Fruit fly (Drosophila melanogaster) whole organism, embryonic: ENCODE measurements around the gene CG42399.

Experiments
- Adf1 ChIP-seq: fragments of 200-800 bp; sonication (Bioruptor generic); IDR thresholded peaks from 2 replicates; pipeline ENCODE4 v1.3.6; 2022; ENCODE audit warnings: missing biosample characterization, missing genetic modification characterization
- B-H2 ChIP-seq: fragments of 200-800 bp; sonication (Bioruptor generic); optimal IDR thresholded peaks from 2 replicates; lab custom pipeline; 2018; ENCODE audit warnings: missing biosample characterization, mild to moderate bottlenecking, missing genetic modification characterization
- CG10462 ChIP-seq: fragments of 200-800 bp; sonication (Bioruptor generic); optimal IDR thresholded peaks from 2 replicates; lab custom pipeline; 2016; ENCODE audit warnings: missing biosample characterization, missing genetic modification characterization
- CG10543 ChIP-seq: fragments of 200-800 bp; sonication (Bioruptor generic); optimal IDR thresholded peaks from 3 replicates; lab custom pipeline; 2017; ENCODE audit warnings: missing biosample characterization, mild to moderate bottlenecking, missing genetic modification characterization, moderate library complexity
- CG11085 ChIP-seq: fragments of 200-800 bp; sonication (Bioruptor generic); IDR thresholded peaks from 2 replicates; pipeline ENCODE4 v1.3.6; 2022; ENCODE audit warnings: missing biosample characterization, missing genetic modification characterization
- CG11398 ChIP-seq: fragments of 200-800 bp; sonication (Bioruptor generic); optimal IDR thresholded peaks from 2 replicates; lab custom pipeline; 2016; ENCODE audit warnings: missing biosample characterization, missing genetic modification characterization
- CG12391 ChIP-seq: fragments of 200-800 bp; sonication (Bioruptor generic); optimal IDR thresholded peaks from 3 replicates; lab custom pipeline; 2018; ENCODE audit warnings: missing biosample characterization, mild to moderate bottlenecking, missing genetic modification characterization, moderate library complexity
- CG13894 ChIP-seq: fragments of 200-800 bp; sonication (Bioruptor generic); optimal IDR thresholded peaks from 3 replicates; lab custom pipeline; 2018; ENCODE audit warnings: missing biosample characterization, mild to moderate bottlenecking, missing genetic modification characterization, moderate library complexity
- CG15269 ChIP-seq: fragments of 200-800 bp; sonication (Bioruptor generic); optimal IDR thresholded peaks from 2 replicates; lab custom pipeline; 2018; ENCODE audit warnings: missing biosample characterization, mild to moderate bottlenecking, missing genetic modification characterization, moderate library complexity
- CG1529 ChIP-seq: fragments of 200-800 bp; sonication (Bioruptor generic); optimal IDR thresholded peaks from 3 replicates; lab custom pipeline; 2018; ENCODE audit warnings: missing biosample characterization, missing genetic modification characterization
- CG15479 ChIP-seq: fragments of 200-800 bp; sonication (Bioruptor generic); optimal IDR thresholded peaks from 3 replicates; lab custom pipeline; 2019; ENCODE audit warnings: missing biosample characterization, mild to moderate bottlenecking, missing genetic modification characterization, moderate library complexity
- CG18599 ChIP-seq: fragments of 200-800 bp; sonication (Bioruptor generic); optimal IDR thresholded peaks from 3 replicates; lab custom pipeline; 2017; ENCODE audit warnings: missing biosample characterization, missing genetic modification characterization, mild to moderate bottlenecking, moderate library complexity, missing genetic modification reagents
- CG2129 ChIP-seq: fragments of 200-800 bp; sonication (Bioruptor generic); IDR thresholded peaks from 2 replicates; pipeline ENCODE4 v1.3.6; 2022; ENCODE audit warnings: missing biosample characterization, missing genetic modification characterization; ENCODE audit not compliant: partially characterized antibody
- CG3281 ChIP-seq: fragments of 200-800 bp; sonication (Bioruptor generic); optimal IDR thresholded peaks from 3 replicates; lab custom pipeline; 2017; ENCODE audit warnings: missing biosample characterization, mild to moderate bottlenecking, missing genetic modification characterization
- CG6683 ChIP-seq: fragments of 200-800 bp; sonication (Bioruptor generic); optimal IDR thresholded peaks from 2 replicates; lab custom pipeline; 2017; ENCODE audit warnings: missing biosample characterization, mild to moderate bottlenecking, missing genetic modification characterization, missing genetic modification reagents
- CG7556 ChIP-seq: fragments of 200-800 bp; sonication (Bioruptor generic); optimal IDR thresholded peaks from 2 replicates; lab custom pipeline; 2017; ENCODE audit warnings: missing biosample characterization, mild to moderate bottlenecking, missing genetic modification characterization
- CG8290 ChIP-seq, 3 experiments: fragments of 200-800 bp; sonication (Bioruptor generic); optimal IDR thresholded peaks; 2 replicates each; lab custom pipeline; 2016 to 2019; ENCODE audit warnings: missing biosample characterization in 3 of 3, missing genetic modification characterization in 3 of 3, mild to moderate bottlenecking in 2 of 3, moderate library complexity in 1 of 3
- CG8478 ChIP-seq: fragments of >200 bp; optimal IDR thresholded peaks from 2 replicates; lab custom pipeline; 2018
- CG9609 ChIP-seq: fragments of 200-800 bp; sonication (Bioruptor generic); optimal IDR thresholded peaks from 3 replicates; lab custom pipeline; 2016; ENCODE audit warnings: missing biosample characterization, missing genetic modification characterization
- CkIIα-i1 ChIP-seq: fragments of 200-800 bp; sonication (Bioruptor generic); IDR thresholded peaks from 2 replicates; pipeline ENCODE4 v1.3.6; 2022; ENCODE audit warnings: missing biosample characterization, missing genetic modification characterization
- GATAe ChIP-seq: fragments of 200-800 bp; sonication (Bioruptor generic); conservative IDR thresholded peaks from 2 replicates; pipeline ENCODE4 v1.3.6; 2022; ENCODE audit warnings: missing biosample characterization, missing genetic modification characterization
- Hmr ChIP-seq: fragments of 200-800 bp; sonication (Bioruptor generic); optimal IDR thresholded peaks from 3 replicates; lab custom pipeline; 2017; ENCODE audit warnings: mild to moderate bottlenecking, missing biosample characterization, missing genetic modification reagents, missing genetic modification characterization
- Hr78 ChIP-seq, 2 experiments: fragments of 200-800 bp in 1 of 2; fragments of >200 bp in 1 of 2; sonication (Bioruptor generic) in 1 of 2; optimal IDR thresholded peaks; 2 replicates each; lab custom pipeline; 2017 to 2019; ENCODE audit warnings: missing biosample characterization in 2 of 2, missing genetic modification characterization in 2 of 2, mild to moderate bottlenecking in 1 of 2, moderate library complexity in 1 of 2
- Meics ChIP-seq: fragments of 200-800 bp; sonication (Bioruptor generic); optimal IDR thresholded peaks from 2 replicates; lab custom pipeline; 2017; ENCODE audit warnings: missing biosample characterization, mild to moderate bottlenecking, missing genetic modification characterization
- Nf-YC ChIP-seq: fragments of 200-800 bp; optimal IDR thresholded peaks from 3 replicates; lab custom pipeline; 2019; ENCODE audit warnings: missing biosample characterization, mild to moderate bottlenecking, missing genetic modification characterization, moderate library complexity
- bigmax ChIP-seq: fragments of 200-800 bp; sonication (Bioruptor generic); optimal IDR thresholded peaks from 2 replicates; lab custom pipeline; 2018; ENCODE audit warnings: missing biosample characterization, mild to moderate bottlenecking, missing genetic modification characterization
- chinmo ChIP-seq: fragments of 200-800 bp; sonication (Bioruptor generic); IDR thresholded peaks from 4 replicates; pipeline ENCODE4 v1.3.6; 2022; ENCODE audit warnings: missing biosample characterization, missing genetic modification characterization; ENCODE audit not compliant: partially characterized antibody
- crol ChIP-seq: fragments of 200-800 bp; sonication (Bioruptor generic); IDR thresholded peaks from 2 replicates; pipeline ENCODE4 v1.3.6; 2022; ENCODE audit warnings: missing biosample characterization, missing genetic modification characterization
- cwo ChIP-seq: fragments of 200-800 bp; sonication (Bioruptor generic); optimal IDR thresholded peaks from 3 replicates; lab custom pipeline; 2017; ENCODE audit warnings: missing biosample characterization, missing genetic modification characterization, mild to moderate bottlenecking, moderate library complexity, missing genetic modification reagents
- gcm ChIP-seq: fragments of 200-800 bp; sonication (Bioruptor generic); optimal IDR thresholded peaks from 2 replicates; lab custom pipeline; 2019; ENCODE audit warnings: missing biosample characterization, mild to moderate bottlenecking, missing genetic modification characterization, moderate library complexity
- grn ChIP-seq: fragments of 200-800 bp; sonication (Bioruptor generic); optimal IDR thresholded peaks from 3 replicates; lab custom pipeline; 2017; ENCODE audit warnings: missing biosample characterization, missing genetic modification characterization
- gsb ChIP-seq: fragments of 200-800 bp; sonication (Bioruptor generic); IDR thresholded peaks from 2 replicates; pipeline ENCODE4 v1.3.6; 2022; ENCODE audit warnings: missing biosample characterization, missing genetic modification characterization
- jumu ChIP-seq: fragments of 200-800 bp; sonication (Bioruptor generic); optimal IDR thresholded peaks from 3 replicates; lab custom pipeline; 2016; ENCODE audit warnings: missing biosample characterization, missing genetic modification characterization
- knrl ChIP-seq: fragments of 200-800 bp; sonication (Bioruptor generic); IDR thresholded peaks from 3 replicates; pipeline ENCODE4 v1.3.6; 2022; ENCODE audit warnings: missing biosample characterization, missing genetic modification characterization; ENCODE audit not compliant: partially characterized antibody
- lab ChIP-seq: fragments of 200-800 bp; sonication (Bioruptor generic); optimal IDR thresholded peaks from 3 replicates; lab custom pipeline; 2017; ENCODE audit warnings: missing biosample characterization, missing genetic modification characterization, mild to moderate bottlenecking, moderate library complexity, missing genetic modification reagents
- lola ChIP-seq, 3 experiments: fragments of >200 bp in 2 of 3; fragments of 200-800 bp in 1 of 3; sonication (Bioruptor generic) in 1 of 3; optimal IDR thresholded peaks; 2 replicates each; lab custom pipeline; 2017 to 2019; ENCODE audit warnings: missing biosample characterization in 3 of 3, missing genetic modification characterization in 3 of 3, mild to moderate bottlenecking in 1 of 3, moderate library complexity in 1 of 3
- mam ChIP-seq: fragments of 200-800 bp; sonication (Bioruptor generic); optimal IDR thresholded peaks from 3 replicates; lab custom pipeline; 2016; ENCODE audit warnings: missing biosample characterization, missing genetic modification characterization
- mirr ChIP-seq: fragments of 200-800 bp; sonication (Bioruptor generic); optimal IDR thresholded peaks from 3 replicates; lab custom pipeline; 2018; ENCODE audit warnings: missing biosample characterization, mild to moderate bottlenecking, missing genetic modification characterization
- odd ChIP-seq: fragments of 200-800 bp; sonication (Bioruptor generic); optimal IDR thresholded peaks from 2 replicates; lab custom pipeline; 2017; ENCODE audit warnings: missing biosample characterization, mild to moderate bottlenecking, missing genetic modification characterization
- peb ChIP-seq: fragments of 200-800 bp; sonication (Bioruptor generic); IDR thresholded peaks from 2 replicates; pipeline ENCODE4 v1.3.6; 2022; ENCODE audit warnings: missing biosample characterization, missing genetic modification characterization
- pho ChIP-seq: fragments of 200-800 bp; sonication (Bioruptor generic); optimal IDR thresholded peaks from 2 replicates; lab custom pipeline; 2016; ENCODE audit warnings: missing biosample characterization, missing genetic modification characterization
- pum ChIP-seq: fragments of 200-800 bp; sonication (Bioruptor generic); optimal IDR thresholded peaks from 2 replicates; lab custom pipeline; 2016; ENCODE audit warnings: missing biosample characterization, missing genetic modification characterization
- sd ChIP-seq: fragments of 200-800 bp; sonication (Bioruptor generic); optimal IDR thresholded peaks from 3 replicates; lab custom pipeline; 2018; ENCODE audit warnings: missing biosample characterization, mild to moderate bottlenecking, missing genetic modification characterization, moderate library complexity
- sens ChIP-seq: fragments of 200-800 bp; sonication (Bioruptor generic); peaks from one replicate; lab custom pipeline; 2016; ENCODE audit warnings: missing biosample characterization, missing genetic modification characterization
- shn ChIP-seq: fragments of 200-800 bp; sonication (Bioruptor generic); optimal IDR thresholded peaks from 3 replicates; lab custom pipeline; 2016; ENCODE audit warnings: missing biosample characterization, missing genetic modification characterization
- slbo ChIP-seq: fragments of 200-800 bp; sonication (Bioruptor generic); IDR thresholded peaks from 2 replicates; pipeline ENCODE4 v1.3.6; 2022; ENCODE audit warnings: missing biosample characterization, missing genetic modification characterization
- sug ChIP-seq: fragments of 200-800 bp; optimal IDR thresholded peaks from 2 replicates; lab custom pipeline; 2019; ENCODE audit warnings: missing biosample characterization, mild to moderate bottlenecking, missing genetic modification characterization, moderate library complexity
- tin ChIP-seq: fragments of 200-800 bp; sonication (Bioruptor generic); optimal IDR thresholded peaks from 3 replicates; lab custom pipeline; 2016; ENCODE audit warnings: missing biosample characterization, missing genetic modification characterization
- tna ChIP-seq: fragments of 200-800 bp; sonication (Bioruptor generic); IDR thresholded peaks from 2 replicates; pipeline ENCODE4 v1.3.6; 2022; ENCODE audit warnings: missing biosample characterization, missing genetic modification characterization; ENCODE audit not compliant: partially characterized antibody
- z ChIP-seq: fragments of 200-800 bp; sonication (Bioruptor generic); IDR thresholded peaks from 3 replicates; pipeline ENCODE4 v1.3.6; 2022; ENCODE audit warnings: missing biosample characterization, missing genetic modification characterization

The CG42399 gene

DNA sequence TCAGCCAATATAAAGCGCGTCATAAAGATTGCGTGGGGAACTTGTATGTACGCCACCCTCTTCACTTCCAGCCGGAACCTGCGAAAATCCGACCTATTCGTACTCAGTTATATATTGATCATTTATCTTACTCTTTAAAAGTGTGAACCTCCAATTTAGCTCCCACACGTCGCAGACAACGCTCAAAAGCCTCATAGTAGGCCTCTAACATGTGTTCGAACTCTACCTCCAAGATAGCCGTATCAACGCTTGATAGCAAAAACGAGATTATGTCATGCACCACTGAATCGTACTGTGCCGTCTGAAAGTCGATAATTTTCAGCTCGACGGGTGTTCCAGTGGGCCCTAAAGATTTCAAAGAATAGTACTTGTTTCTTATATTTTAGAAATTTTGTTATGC is 13.5 kb downstream of the CG42399 start (continued):
- TF ChIP-seq CG3281 (GFP tag; lab: Kevin White, UChicago) (no peak), knrl (GFP tag; lab: Robert Waterston, UW) (no peak), Hr78 (GFP tag; optimal IDR thresholded peaks at IDR 0.05; lab: Kevin White, UChicago) (no peak), mam (GFP tag; lab: Kevin White, UChicago) (no peak), pum (no peak), CG10543 (GFP tag; lab: Kevin White, UChicago) (peak; percentile 66), CG18599 (GFP tag; lab: Kevin White, UChicago) (peak; percentile 8), CG15479 (GFP tag; lab: Kevin White, UChicago) (no peak), CG11085 (GFP tag; lab: Robert Waterston, UW) (no peak), mirr (GFP tag; lab: Kevin White, UChicago) (peak; percentile 69), CG10462 (GFP tag; lab: Kevin White, UChicago) (no peak), B-H2 (no peak), GATAe (GFP tag; lab: Robert Waterston, UW) (0 out of 2 replicates have a peak, but pooled peaks have one; percentile 26), CG7556 (no peak), gcm (no peak), Adf1 (GFP tag; lab: Robert Waterston, UW) (no peak), cwo (GFP tag; lab: Kevin White, UChicago) (peak; percentile 68), sens (GFP tag; lab: Kevin White, UChicago) (peak; percentile 22), CG8478 (lab: Kevin White, UChicago) (no peak), jumu (no peak), crol (GFP tag; lab: Robert Waterston, UW) (no peak), z (GFP tag; lab: Robert Waterston, UW) (no peak), lola (GFP tag; optimal IDR thresholded peaks at IDR 0.05; lab: Kevin White, UChicago) (no peak), CG15269 (tag; lab: Kevin White, UChicago) (no peak), gsb (GFP tag; lab: Robert Waterston, UW) (no peak), CG9609 (GFP tag; lab: Kevin White, UChicago) (no peak), CG6683 (GFP tag; lab: Kevin White, UChicago) (no peak), Hmr (GFP tag; lab: Kevin White, UChicago) (peak; percentile 41), odd (GFP tag; lab: Kevin White, UChicago) (no peak), CG1529 (GFP tag; lab: Kevin White, UChicago) (no peak), pho (GFP tag; lab: Kevin White, UChicago) (no peak), CG12391 (tag; lab: Kevin White, UChicago) (no peak), lab (peak; percentile 46), CG8290 (GFP tag; optimal IDR thresholded peaks at IDR 0.05; lab: Kevin White, UChicago) (no peak), CG8290 (tag; optimal IDR thresholded peaks at IDR 0.05; lab: Kevin White, UChicago) (peak in 1 of 2 experiments; percentile 34), shn (GFP tag; lab: Kevin White, UChicago) (no peak), grn (GFP tag; lab: Kevin White, UChicago) (peak; percentile 66), chinmo (0 out of 4 replicates have a peak, but pooled peaks have one; percentile 25), tin (GFP tag; lab: Kevin White, UChicago) (no peak), tna (GFP tag; lab: Robert Waterston, UW) (no peak), CG2129 (GFP tag; lab: Robert Waterston, UW) (no peak), bigmax (no peak), CG13894 (tag; lab: Kevin White, UChicago) (peak; percentile 77), CkIIα-i1 (GFP tag; lab: Robert Waterston, UW) (no peak), slbo (GFP tag; lab: Robert Waterston, UW) (no peak), sd (no peak), Nf-YC (tag; lab: Kevin White, UChicago) (no peak), sug (tag; lab: Kevin White, UChicago) (peak; percentile 94), CG11398 (no peak), Meics (GFP tag; lab: Kevin White, UChicago) (peak; percentile 19), peb (GFP tag; lab: Robert Waterston, UW) (no peak)
